Worm (Caenorhabditis elegans): ENCODE results near the gene C26B2.2.

DNA sequence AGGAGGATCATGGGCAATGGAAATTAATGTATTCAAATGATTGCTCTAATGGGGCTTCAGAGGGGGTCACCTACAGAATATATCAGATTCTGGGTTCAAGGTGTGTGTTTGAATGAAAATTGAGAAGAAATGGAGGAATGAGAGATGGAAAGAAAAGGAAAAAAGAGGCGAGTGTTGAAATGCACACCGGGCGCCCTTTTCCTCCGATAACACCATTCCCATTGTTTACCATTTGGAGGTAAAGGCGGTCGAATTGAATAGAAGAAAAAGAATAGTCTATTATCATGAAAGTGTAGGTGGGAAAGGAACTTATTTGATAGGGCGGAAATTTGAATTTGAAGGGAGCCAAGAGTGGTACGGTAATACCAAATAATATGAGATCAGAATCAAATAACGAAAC, 16.5 kb downstream of the C26B2.2 start:
- no peak for TF ChIP-seq ceh-9 (tag; optimal IDR thresholded peaks at IDR 0.05)
- TF ChIP-seq mdl-1 (tag; optimal IDR thresholded peaks at IDR 0.05) = no peak
- no peak for TF ChIP-seq aly-2 (tag; optimal IDR thresholded peaks at IDR 0.05)
